Worm (Caenorhabditis elegans): ENCODE results near the gene nhr-36.
A peak's percentile ranks its signal among the peaks of the same experiment; 100 is the strongest.

- TF ChIP-seq him-1 (tag; optimal IDR thresholded peaks at IDR 0.05) (peak; percentile 57), dao-5 (tag; optimal IDR thresholded peaks at IDR 0.05) (no peak), W03F9.2 (tag; optimal IDR thresholded peaks at IDR 0.05) (no peak)
Observed at ce11 chrV:9218655-9219389, 42.6 kb downstream of the nhr-36 start.

All from whole organism, L4/young adult.